Worm (Caenorhabditis elegans) whole organism, L4 larva: ENCODE measurements around the gene gbb-2.

Experiments
- D1046.2 ChIP-seq: fragments of 200-800 bp; sonication (Bioruptor generic); IDR thresholded peaks from 2 replicates; pipeline ENCODE4 v1.3.6; 2022; ENCODE audit warnings: missing genetic modification characterization, missing compliant biosample characterization
- F10B5.3 ChIP-seq: sonication (generic microtip); optimal IDR thresholded peaks from 2 replicates; lab custom pipeline; 2016; ENCODE audit warnings: mild to moderate bottlenecking, missing genetic modification characterization, missing compliant biosample characterization
- T26A8.4 ChIP-seq: fragments of 200-800 bp; sonication (Bioruptor generic); IDR thresholded peaks from 2 replicates; pipeline ENCODE4 v1.3.6; 2022; ENCODE audit warnings: missing genetic modification characterization, missing compliant biosample characterization
- Y48G9A.11 ChIP-seq: fragments of 200-800 bp; sonication (Bioruptor generic); IDR thresholded peaks from 2 replicates; pipeline ENCODE4 v1.3.6; 2022; ENCODE audit warnings: missing genetic modification reagents, missing genetic modification characterization, missing compliant biosample characterization
- ZK337.2 ChIP-seq: fragments of 200-800 bp; sonication (Bioruptor generic); IDR thresholded peaks from 2 replicates; pipeline ENCODE4 v1.3.6; 2022; ENCODE audit warnings: missing genetic modification reagents, missing genetic modification characterization, missing compliant biosample characterization
- aha-1 ChIP-seq: fragments of 150-350 bp; peaks from one replicate; lab custom pipeline; 2014; ENCODE audit warnings: missing biosample characterization, missing genetic modification characterization
- aly-2 ChIP-seq: sonication (generic microtip); optimal IDR thresholded peaks from 2 replicates; lab custom pipeline; 2018; ENCODE audit warnings: missing biosample characterization, missing genetic modification characterization
- ama-1 ChIP-seq: fragments of 150-350 bp; optimal IDR thresholded peaks from 2 replicates; lab custom pipeline; 2014; ENCODE audit warnings: inconsistent platforms, mixed read lengths
- attf-4 ChIP-seq: sonication (generic microtip); optimal IDR thresholded peaks from 3 replicates; lab custom pipeline; 2017; ENCODE audit warnings: missing biosample characterization, missing genetic modification characterization
- ceh-20 ChIP-seq: fragments of 200-800 bp; sonication (Bioruptor generic); IDR thresholded peaks from 2 replicates; pipeline ENCODE4 v1.3.6; 2022; ENCODE audit warnings: missing genetic modification reagents, missing genetic modification characterization, missing compliant biosample characterization
- daf-16 ChIP-seq, 3 experiments: sonication (generic microtip); optimal IDR thresholded peaks; 2 replicates each; lab custom pipeline; 2016 to 2017; ENCODE audit warnings: missing genetic modification characterization in 3 of 3, missing genetic modification reagents in 3 of 3, mild to moderate bottlenecking in 2 of 3, missing compliant biosample characterization in 2 of 3, missing biosample characterization in 1 of 3, moderate library complexity in 1 of 3
- daf-8 ChIP-seq: fragments of 200-800 bp; sonication (Bioruptor generic); IDR thresholded peaks from 2 replicates; pipeline ENCODE4 v1.3.6; 2022; ENCODE audit warnings: missing genetic modification characterization, missing compliant biosample characterization
- dmd-6 ChIP-seq: fragments of 200-800 bp; sonication (Bioruptor generic); IDR thresholded peaks from 2 replicates; pipeline ENCODE4 v1.3.6; 2022; ENCODE audit warnings: missing genetic modification reagents, missing genetic modification characterization, missing compliant biosample characterization
- dmd-9 ChIP-seq: fragments of 200-800 bp; sonication (Bioruptor generic); IDR thresholded peaks from 2 replicates; pipeline ENCODE4 v1.3.6; 2022; ENCODE audit warnings: missing genetic modification reagents, missing genetic modification characterization, missing compliant biosample characterization
- dpl-1 ChIP-seq: fragments of 150-350 bp; optimal IDR thresholded peaks from 2 replicates; lab custom pipeline; 2014; ENCODE audit warnings: missing biosample characterization, missing genetic modification reagents, missing genetic modification characterization
- egl-43 ChIP-seq: fragments of 200-800 bp; sonication (Bioruptor generic); IDR thresholded peaks from 2 replicates; pipeline ENCODE4 v1.3.6; 2022; ENCODE audit warnings: missing genetic modification reagents, missing genetic modification characterization, missing compliant biosample characterization
- hlh-11 ChIP-seq: fragments of 200-800 bp; sonication (Bioruptor generic); optimal IDR thresholded peaks from 2 replicates; lab custom pipeline; 2018; ENCODE audit warnings: mild to moderate bottlenecking, missing genetic modification characterization, missing compliant biosample characterization
- hmg-1.1 ChIP-seq: fragments of 200-800 bp; sonication (Bioruptor generic); IDR thresholded peaks from 2 replicates; pipeline ENCODE4 v1.3.6; 2022; ENCODE audit warnings: missing genetic modification reagents, missing genetic modification characterization, missing compliant biosample characterization
- lin-1 ChIP-seq: fragments of 200-800 bp; sonication (Bioruptor generic); IDR thresholded peaks from 2 replicates; pipeline ENCODE4 v1.3.6; 2022; ENCODE audit warnings: missing genetic modification reagents, missing genetic modification characterization, missing compliant biosample characterization
- lin-15B ChIP-seq: fragments of 150-350 bp; sonication (generic microtip); optimal IDR thresholded peaks from 3 replicates; lab custom pipeline; 2014; ENCODE audit warnings: missing biosample characterization, missing genetic modification characterization
- lin-29 ChIP-seq: fragments of 200-800 bp; sonication (Bioruptor generic); IDR thresholded peaks from 2 replicates; pipeline ENCODE4 v1.3.6; 2022; ENCODE audit warnings: missing genetic modification reagents, missing genetic modification characterization, missing compliant biosample characterization
- lin-38 ChIP-seq: fragments of 200-800 bp; sonication (Bioruptor generic); IDR thresholded peaks from 2 replicates; pipeline ENCODE4 v1.3.6; 2022; ENCODE audit warnings: missing genetic modification reagents, missing genetic modification characterization, missing compliant biosample characterization
- lir-3 ChIP-seq: sonication (generic microtip); optimal IDR thresholded peaks from 2 replicates; lab custom pipeline; 2016; ENCODE audit warnings: mild to moderate bottlenecking, missing genetic modification characterization, missing compliant biosample characterization
- madf-5 ChIP-seq, 2 experiments: fragments of 200-800 bp; sonication (Bioruptor generic); IDR thresholded peaks; 2 replicates each; pipeline ENCODE4 v1.3.6; 2022; ENCODE audit warnings: missing compliant biosample characterization in 2 of 2, missing genetic modification characterization in 2 of 2
- madf-9 ChIP-seq: fragments of 200-800 bp; sonication (Bioruptor generic); conservative IDR thresholded peaks from 2 replicates; pipeline ENCODE4 v1.3.6; 2022; ENCODE audit warnings: missing genetic modification reagents, missing genetic modification characterization, missing compliant biosample characterization
- mep-1 ChIP-seq: fragments of 150-350 bp; sonication (generic microtip); optimal IDR thresholded peaks from 3 replicates; lab custom pipeline; 2014; ENCODE audit warnings: missing biosample characterization, missing genetic modification characterization
- mes-2 ChIP-seq: sonication (generic microtip); optimal IDR thresholded peaks from 2 replicates; lab custom pipeline; 2016; ENCODE audit warnings: missing genotype, mild to moderate bottlenecking, missing genetic modification characterization, missing compliant biosample characterization; ENCODE audit not compliant: poor library complexity, severe bottlenecking
- nhr-102 ChIP-seq: sonication (generic microtip); optimal IDR thresholded peaks from 2 replicates; lab custom pipeline; 2016; ENCODE audit warnings: mild to moderate bottlenecking, missing genetic modification characterization, moderate library complexity, missing compliant biosample characterization
- nhr-111 ChIP-seq: fragments of 200-800 bp; sonication (Bioruptor generic); optimal IDR thresholded peaks from 2 replicates; lab custom pipeline; 2018; ENCODE audit warnings: mild to moderate bottlenecking, missing genetic modification characterization, missing compliant biosample characterization
- nhr-25 ChIP-seq: sonication (generic microtip); optimal IDR thresholded peaks from 2 replicates; lab custom pipeline; 2017; ENCODE audit warnings: missing genetic modification characterization, mild to moderate bottlenecking, missing compliant biosample characterization, antibody characterized with exemption, moderate library complexity, borderline replicate concordance; ENCODE audit not compliant: insufficient read depth
- nhr-6 ChIP-seq: fragments of 150-350 bp; optimal IDR thresholded peaks from 2 replicates; lab custom pipeline; 2014; ENCODE audit warnings: missing biosample characterization, missing genetic modification characterization
- nhr-77 ChIP-seq: fragments of 150-350 bp; optimal IDR thresholded peaks from 2 replicates; lab custom pipeline; 2014; ENCODE audit warnings: missing biosample characterization, missing genetic modification characterization
- pha-4 ChIP-seq, 2 experiments: fragments of 150-350 bp in 1 of 2; fragments of 200-800 bp in 1 of 2; sonication (Bioruptor generic) in 1 of 2; IDR thresholded peaks in 1 of 2; optimal IDR thresholded peaks in 1 of 2; 2 replicates each; pipeline versions ENCODE4 v1.3.6 to Lab custom; 2014 to 2022; ENCODE audit warnings: missing genetic modification characterization in 2 of 2, missing genetic modification reagents in 2 of 2, missing biosample characterization in 1 of 2, missing compliant biosample characterization in 1 of 2
- php-3 ChIP-seq: fragments of 200-800 bp; sonication (Bioruptor generic); IDR thresholded peaks from 2 replicates; pipeline ENCODE4 v1.3.6; 2022; ENCODE audit warnings: missing genetic modification reagents, missing genetic modification characterization, missing compliant biosample characterization
- rbr-2 ChIP-seq: sonication (generic microtip); optimal IDR thresholded peaks from 2 replicates; lab custom pipeline; 2016; ENCODE audit warnings: missing genotype, missing genetic modification characterization, missing compliant biosample characterization
- saeg-2 ChIP-seq: fragments of 200-800 bp; sonication (Bioruptor generic); IDR thresholded peaks from 2 replicates; pipeline ENCODE4 v1.3.6; 2022; ENCODE audit warnings: missing genetic modification reagents, missing genetic modification characterization, missing compliant biosample characterization
- sdz-12 ChIP-seq: fragments of 200-800 bp; sonication (Bioruptor generic); optimal IDR thresholded peaks from 2 replicates; lab custom pipeline; 2018; ENCODE audit warnings: mild to moderate bottlenecking, missing genetic modification characterization, missing compliant biosample characterization
- set-16 ChIP-seq: fragments of 200-800 bp; sonication (Bioruptor generic); IDR thresholded peaks from 2 replicates; pipeline ENCODE4 v1.3.6; 2022; ENCODE audit warnings: missing genetic modification reagents, missing genetic modification characterization, missing compliant biosample characterization
- unc-130 ChIP-seq: sonication (generic microtip); optimal IDR thresholded peaks from 2 replicates; lab custom pipeline; 2016; ENCODE audit warnings: missing genetic modification reagents, missing genetic modification characterization, missing compliant biosample characterization
- unc-39 ChIP-seq: sonication (generic microtip); optimal IDR thresholded peaks from 2 replicates; lab custom pipeline; 2017; ENCODE audit warnings: missing biosample characterization, missing genetic modification characterization
- zfp-3 ChIP-seq: fragments of 200-800 bp; sonication (Bioruptor generic); conservative IDR thresholded peaks from 2 replicates; pipeline ENCODE4 v1.3.6; 2022; ENCODE audit warnings: missing genetic modification reagents, missing genetic modification characterization, missing compliant biosample characterization
- ztf-11 ChIP-seq: fragments of 150-350 bp; optimal IDR thresholded peaks from 2 replicates; lab custom pipeline; 2014; ENCODE audit warnings: missing biosample characterization, missing genetic modification characterization

The gbb-2 gene

ce11 chrIV:4470885-4471772 is 35.4 kb downstream of the gbb-2 start (continued):
- TF ChIP-seq madf-9 (GFP tag; lab: Robert Waterston, UW) (0 out of 2 replicates have a peak, but pooled peaks have one; percentile 30), nhr-77 (tag; lab: Kevin White, UChicago) (peak; percentile 51), ZK337.2 (peak; percentile 47; the same call in 1 of the 2 replicates), set-16 (GFP tag; lab: Robert Waterston, UW) (peak; percentile 92), unc-130 (GFP tag; lab: Kevin White, UChicago) (peak; percentile 15), mep-1 (peak; percentile 14), Y48G9A.11 (GFP tag; lab: Robert Waterston, UW) (0 out of 2 replicates have a peak, but pooled peaks have one; percentile 17), aha-1 (tag; lab: Kevin White, UChicago) (peak; percentile 99), unc-39 (no peak), lin-1 (GFP tag; lab: Robert Waterston, UW) (0 out of 2 replicates have a peak, but pooled peaks have one; percentile 49), saeg-2 (GFP tag; lab: Robert Waterston, UW) (0 out of 2 replicates have a peak, but pooled peaks have one; percentile 11), php-3 (no peak), nhr-6 (peak; percentile 45), daf-16 (GFP tag; optimal IDR thresholded peaks at IDR 0.05; lab: Kevin White, UChicago) (peak in 1 of 2 experiments; percentile 15), daf-16 (tag; optimal IDR thresholded peaks at IDR 0.05; lab: Kevin White, UChicago) (peak; percentile 71), rbr-2 (tag; lab: Kevin White, UChicago) (peak; percentile 18), nhr-111 (GFP tag; lab: Kevin White, UChicago) (no peak), T26A8.4 (GFP tag; lab: Robert Waterston, UW) (0 out of 2 replicates have a peak, but pooled peaks have one; percentile 27), ztf-11 (tag; lab: Kevin White, UChicago) (no peak), hmg-1.1 (GFP tag; lab: Robert Waterston, UW) (peak; percentile 66), zfp-3 (GFP tag; lab: Robert Waterston, UW) (no peak), F10B5.3 (tag; lab: Kevin White, UChicago) (no peak)
- TF ChIP-seq, all 104 proteins: peak for 40

ce11 chrIV:4469770-4470709 is 36.5 kb downstream of the gbb-2 start:
- TF ChIP-seq nhr-25 (tag; lab: Kevin White, UChicago) (peak; percentile 71), dmd-9 (no peak), lin-38 (GFP tag; lab: Robert Waterston, UW) (no peak; the same call in none of the 2 replicates), aly-2 (tag; lab: Kevin White, UChicago) (no peak), nhr-77 (tag; lab: Kevin White, UChicago) (no peak), ama-1 (lab: Kevin White, UChicago) (no peak), sdz-12 (GFP tag; lab: Kevin White, UChicago) (no peak), mep-1 (peak; percentile 58), nhr-6 (peak; percentile 40), lin-1 (GFP tag; lab: Robert Waterston, UW) (peak; percentile 25; the same call in 1 of the 2 replicates), nhr-102 (tag; lab: Kevin White, UChicago) (peak; percentile 51), dpl-1 (GFP tag; lab: Kevin White, UChicago) (peak; percentile 25), dmd-6 (peak; percentile 82), D1046.2 (GFP tag; lab: Robert Waterston, UW) (no peak), lin-29 (0 out of 2 replicates have a peak, but pooled peaks have one; percentile 12), daf-16 (GFP tag; optimal IDR thresholded peaks at IDR 0.05; lab: Kevin White, UChicago) (peak in 1 of 2 experiments; percentile 38), daf-16 (tag; optimal IDR thresholded peaks at IDR 0.05; lab: Kevin White, UChicago) (peak; percentile 98), mes-2 (tag; lab: Kevin White, UChicago) (peak; percentile 49), daf-8 (GFP tag; lab: Robert Waterston, UW) (no peak), pha-4 (GFP tag; IDR thresholded peaks at IDR 0.05; lab: Robert Waterston, UW) (peak; percentile 56), pha-4 (tag; optimal IDR thresholded peaks at IDR 0.05; lab: Kevin White, UChicago) (peak; percentile 12), nhr-111 (GFP tag; lab: Kevin White, UChicago) (no peak), ceh-20 (GFP tag; lab: Robert Waterston, UW) (peak; percentile 53), hlh-11 (peak; percentile 86), attf-4 (tag; lab: Kevin White, UChicago) (no peak), lin-15B (tag; lab: Kevin White, UChicago) (no peak), lir-3 (tag; lab: Kevin White, UChicago) (no peak), egl-43 (no peak), madf-5 (GFP tag; IDR thresholded peaks at IDR 0.05; lab: Robert Waterston, UW) (0 out of 4 replicates have a peak, but pooled peaks of 1 of the 2 experiments have one; percentile 35), set-16 (GFP tag; lab: Robert Waterston, UW) (peak; percentile 77)
